Fruit fly (Drosophila melanogaster) whole organism, prepupa: ENCODE measurements around the gene Notum.

Experiments used
- CG32006 ChIP-seq: fragments of 200-800 bp; sonication (Bioruptor generic); optimal IDR thresholded peaks from 3 replicates; lab custom pipeline; 2017; ENCODE audit warnings: missing biosample characterization, mild to moderate bottlenecking, missing genetic modification characterization
- CG8119 ChIP-seq: fragments of 200-800 bp; sonication (Bioruptor generic); IDR thresholded peaks from 3 replicates; pipeline ENCODE4 v1.3.6; 2022; ENCODE audit warnings: missing biosample characterization, missing genetic modification characterization
- Smox ChIP-seq: fragments of 200-800 bp; sonication (Bioruptor generic); optimal IDR thresholded peaks from 3 replicates; lab custom pipeline; 2016; ENCODE audit warnings: missing biosample characterization, missing genetic modification characterization
- Sox102F ChIP-seq: fragments of 200-800 bp; sonication (Bioruptor generic); optimal IDR thresholded peaks from 2 replicates; lab custom pipeline; 2016; ENCODE audit warnings: missing biosample characterization, mild to moderate bottlenecking, missing genetic modification characterization
- net ChIP-seq: fragments of 200-800 bp; sonication (Bioruptor generic); optimal IDR thresholded peaks from 3 replicates; lab custom pipeline; 2016; ENCODE audit warnings: missing biosample characterization, missing genetic modification characterization

- TF ChIP-seq CG32006 (GFP tag; lab: Kevin White, UChicago) (peak; percentile 36), net (GFP tag; lab: Kevin White, UChicago) (peak; percentile 43), Smox (GFP tag; lab: Kevin White, UChicago) (peak; percentile 4), CG8119 (peak; percentile 79), Sox102F (GFP tag; lab: Kevin White, UChicago) (peak; percentile 23)
Measured at dm6 chr3L:16041260-16042079, 18.2 kb downstream of the Notum start.
